Worm (Caenorhabditis elegans) whole organism, L3 larva: Measurements from ENCODE around the gene fbxa-133.

ENCODE experiments used
- ama-1 ChIP-seq: fragments of 150-350 bp; optimal IDR thresholded peaks from 2 replicates; lab custom pipeline; 2018
- elt-2 ChIP-seq: sonication (generic microtip); optimal IDR thresholded peaks from 2 replicates; lab custom pipeline; 2016; ENCODE audit warnings: missing genetic modification reagents, mild to moderate bottlenecking, missing genetic modification characterization, missing compliant biosample characterization
- nhr-25 ChIP-seq: sonication (generic microtip); optimal IDR thresholded peaks from 2 replicates; lab custom pipeline; 2017; ENCODE audit warnings: missing biosample characterization, missing genetic modification characterization
- nhr-76 ChIP-seq: fragments of 150-350 bp; sonication (generic microtip); optimal IDR thresholded peaks from 5 replicates; lab custom pipeline; 2014; ENCODE audit warnings: missing biosample characterization, missing genetic modification characterization
- skn-1 ChIP-seq: fragments of 150-350 bp; optimal IDR thresholded peaks from 2 replicates; lab custom pipeline; 2014; ENCODE audit warnings: missing biosample characterization, missing genetic modification characterization
- snpc-4 ChIP-seq: fragments of 150-350 bp; optimal IDR thresholded peaks from 2 replicates; lab custom pipeline; 2014; ENCODE audit warnings: missing biosample characterization, missing genetic modification characterization
- ztf-4 ChIP-seq: fragments of 150-350 bp; optimal IDR thresholded peaks from 2 replicates; lab custom pipeline; 2014; ENCODE audit warnings: missing biosample characterization, missing genetic modification characterization

- TF ChIP-seq nhr-25 (tag; lab: Kevin White, UChicago) (no peak), ama-1 (lab: Kevin White, UChicago) (no peak), elt-2 (tag; lab: Kevin White, UChicago) (no peak), skn-1 (tag; lab: Kevin White, UChicago) (no peak), snpc-4 (no peak), ztf-4 (no peak), nhr-76 (tag; lab: Kevin White, UChicago) (no peak)
These were observed 4.6 kb upstream of the fbxa-133 start for ce11 chrV:17580017-17580416.
